Worm (Caenorhabditis elegans) whole organism, L1 larva: Measurements from ENCODE around the gene cgh-1.

ENCODE experiments used
- C04F5.9 ChIP-seq: sonication (generic microtip); optimal IDR thresholded peaks from 2 replicates; lab custom pipeline; 2016; ENCODE audit warnings: missing genetic modification characterization, missing compliant biosample characterization
- Y116A8C.19 ChIP-seq: sonication (generic microtip); optimal IDR thresholded peaks from 2 replicates; lab custom pipeline; 2016; ENCODE audit warnings: missing compliant biosample characterization, missing genetic modification characterization, borderline replicate concordance
- aly-2 ChIP-seq: fragments of 150-350 bp; optimal IDR thresholded peaks from 2 replicates; lab custom pipeline; 2014; ENCODE audit warnings: missing biosample characterization, missing genetic modification characterization
- ama-1 ChIP-seq: fragments of 150-350 bp; optimal IDR thresholded peaks from 2 replicates; lab custom pipeline; 2014
- blmp-1 ChIP-seq: fragments of 150-350 bp; optimal IDR thresholded peaks from 2 replicates; lab custom pipeline; 2014; ENCODE audit warnings: missing biosample characterization, missing genetic modification characterization
- ceh-63 ChIP-seq: fragments of 200-800 bp; sonication (Bioruptor generic); optimal IDR thresholded peaks from 2 replicates; lab custom pipeline; 2018; ENCODE audit warnings: mild to moderate bottlenecking, missing genetic modification characterization, missing compliant biosample characterization
- ceh-88 ChIP-seq: fragments of 200-800 bp; sonication (Bioruptor generic); IDR thresholded peaks from 2 replicates; pipeline ENCODE4 v1.3.6; 2022; ENCODE audit warnings: missing genetic modification characterization, missing compliant biosample characterization
- dsc-1 ChIP-seq: sonication (generic microtip); optimal IDR thresholded peaks from 2 replicates; lab custom pipeline; 2016; ENCODE audit warnings: mild to moderate bottlenecking, missing genetic modification characterization, missing compliant biosample characterization
- efl-1 ChIP-seq, 4 experiments: fragments of 150-350 bp; optimal IDR thresholded peaks in 3 of 4; peaks in 1 of 4; 1 replicate in 1 of 4; 2 replicates in 3 of 4; lab custom pipeline; 2014; ENCODE audit warnings: missing biosample characterization in 2 of 4, missing genetic modification characterization in 2 of 4, missing genetic modification reagents in 2 of 4
- efl-3 ChIP-seq: fragments of 200-800 bp; sonication (Bioruptor generic); optimal IDR thresholded peaks from 2 replicates; lab custom pipeline; 2018; ENCODE audit warnings: mild to moderate bottlenecking, missing genetic modification characterization, missing compliant biosample characterization
- egl-13 ChIP-seq: sonication (generic microtip); optimal IDR thresholded peaks from 2 replicates; lab custom pipeline; 2016; ENCODE audit warnings: missing genotype, missing genetic modification reagents, missing genetic modification characterization, missing compliant biosample characterization
- egl-27 ChIP-seq, 2 experiments: fragments of 150-350 bp in 1 of 2; sonication (generic microtip); optimal IDR thresholded peaks; 3 replicates each; lab custom pipeline; 2017 to 2018; ENCODE audit warnings: missing biosample characterization in 2 of 2, missing genetic modification characterization in 2 of 2, missing genetic modification reagents in 2 of 2
- elt-2 ChIP-seq: sonication (generic microtip); optimal IDR thresholded peaks from 2 replicates; lab custom pipeline; 2016; ENCODE audit warnings: missing genetic modification characterization, mild to moderate bottlenecking, inconsistent platforms, missing compliant biosample characterization, missing genetic modification reagents
- elt-3 ChIP-seq, 6 experiments: fragments of 150-350 bp in 1 of 6; sonication (generic microtip); optimal IDR thresholded peaks; 2 replicates each; lab custom pipeline; 2017 to 2018; ENCODE audit warnings: missing biosample characterization in 6 of 6, missing genetic modification characterization in 6 of 6, inconsistent platforms in 1 of 6
- fkh-10 ChIP-seq: sonication (generic microtip); optimal IDR thresholded peaks from 2 replicates; lab custom pipeline; 2017; ENCODE audit warnings: missing biosample characterization, missing genetic modification reagents, missing genetic modification characterization
- fos-1 ChIP-seq: fragments of 150-350 bp; optimal IDR thresholded peaks from 2 replicates; lab custom pipeline; 2014; ENCODE audit warnings: missing biosample characterization, missing genetic modification characterization
- grh-1 ChIP-seq: fragments of 200-800 bp; sonication (Bioruptor generic); IDR thresholded peaks from 2 replicates; pipeline ENCODE4 v1.3.6; 2022; ENCODE audit warnings: missing genetic modification reagents, missing genetic modification characterization, missing compliant biosample characterization
- hpl-2 ChIP-seq: fragments of 150-350 bp; optimal IDR thresholded peaks from 2 replicates; lab custom pipeline; 2014; ENCODE audit warnings: missing biosample characterization, missing genetic modification reagents, missing genetic modification characterization
- isw-1 ChIP-seq: fragments of 200-800 bp; sonication (Bioruptor generic); IDR thresholded peaks from 2 replicates; pipeline ENCODE4 v1.3.6; 2022; ENCODE audit warnings: missing genetic modification characterization, missing compliant biosample characterization
- jun-1 ChIP-seq: fragments of 150-350 bp; optimal IDR thresholded peaks from 2 replicates; lab custom pipeline; 2014; ENCODE audit warnings: missing biosample characterization, missing genetic modification reagents, missing genetic modification characterization
- lin-13 ChIP-seq: fragments of 150-350 bp; optimal IDR thresholded peaks from 2 replicates; lab custom pipeline; 2014; ENCODE audit warnings: missing biosample characterization, missing genetic modification reagents, missing genetic modification characterization
- lin-14 ChIP-seq: fragments of 200-800 bp; sonication (Bioruptor generic); optimal IDR thresholded peaks from 2 replicates; lab custom pipeline; 2018; ENCODE audit warnings: mild to moderate bottlenecking, missing genetic modification characterization, moderate library complexity, missing compliant biosample characterization
- lin-39 ChIP-seq: fragments of 150-350 bp; optimal IDR thresholded peaks from 2 replicates; lab custom pipeline; 2014; ENCODE audit warnings: missing biosample characterization, missing genetic modification reagents, missing genetic modification characterization
- lsy-2 ChIP-seq, 2 experiments: fragments of 150-350 bp; optimal IDR thresholded peaks; 2 replicates each; lab custom pipeline; 2014; ENCODE audit warnings: missing biosample characterization in 2 of 2, missing genetic modification characterization in 2 of 2
- mef-2 ChIP-seq: fragments of 150-350 bp; optimal IDR thresholded peaks from 2 replicates; lab custom pipeline; 2014; ENCODE audit warnings: missing biosample characterization, missing genetic modification characterization
- mep-1 ChIP-seq: fragments of 150-350 bp; optimal IDR thresholded peaks from 2 replicates; lab custom pipeline; 2014; ENCODE audit warnings: missing biosample characterization, missing genetic modification characterization
- nhr-12 ChIP-seq: sonication (generic microtip); optimal IDR thresholded peaks from 2 replicates; lab custom pipeline; 2017; ENCODE audit warnings: missing biosample characterization, missing genetic modification characterization
- nhr-19 ChIP-seq: fragments of 200-800 bp; sonication (Bioruptor generic); conservative IDR thresholded peaks from 2 replicates; pipeline ENCODE4 v1.3.6; 2022; ENCODE audit warnings: missing genetic modification characterization, missing compliant biosample characterization
- nhr-20 ChIP-seq: sonication (generic microtip); optimal IDR thresholded peaks from 2 replicates; lab custom pipeline; 2016; ENCODE audit warnings: mild to moderate bottlenecking, missing genetic modification characterization, missing compliant biosample characterization
- nhr-47 ChIP-seq: sonication (generic microtip); optimal IDR thresholded peaks from 2 replicates; lab custom pipeline; 2016; ENCODE audit warnings: mild to moderate bottlenecking, missing genetic modification characterization, moderate library complexity, missing compliant biosample characterization
- nhr-71 ChIP-seq: sonication (generic microtip); optimal IDR thresholded peaks from 2 replicates; lab custom pipeline; 2016; ENCODE audit warnings: mild to moderate bottlenecking, missing genetic modification characterization, moderate library complexity, missing compliant biosample characterization
- nhr-76 ChIP-seq: sonication (generic microtip); optimal IDR thresholded peaks from 2 replicates; lab custom pipeline; 2017; ENCODE audit warnings: missing biosample characterization, missing genetic modification characterization
- nhr-77 ChIP-seq: fragments of 150-350 bp; optimal IDR thresholded peaks from 2 replicates; lab custom pipeline; 2014; ENCODE audit warnings: missing biosample characterization, missing genetic modification characterization
- nhr-84 ChIP-seq: sonication (generic microtip); optimal IDR thresholded peaks from 2 replicates; lab custom pipeline; 2017; ENCODE audit warnings: missing biosample characterization, missing genetic modification characterization
- nhr-85 ChIP-seq: sonication (generic microtip); peaks from one replicate; lab custom pipeline; 2016; ENCODE audit warnings: missing genetic modification characterization, inconsistent platforms, missing compliant biosample characterization
- nhr-90 ChIP-seq: sonication (generic microtip); optimal IDR thresholded peaks from 2 replicates; lab custom pipeline; 2016; ENCODE audit warnings: mild to moderate bottlenecking, missing genetic modification characterization, missing compliant biosample characterization; ENCODE audit not compliant: poor library complexity
- pag-3 ChIP-seq: sonication (generic microtip); optimal IDR thresholded peaks from 2 replicates; lab custom pipeline; 2017; ENCODE audit warnings: missing genetic modification characterization, mild to moderate bottlenecking, missing compliant biosample characterization, antibody characterized with exemption, borderline replicate concordance; ENCODE audit not compliant: insufficient read depth
- pax-3 ChIP-seq: fragments of 200-800 bp; sonication (Bioruptor generic); optimal IDR thresholded peaks from 2 replicates; lab custom pipeline; 2018; ENCODE audit warnings: mild to moderate bottlenecking, missing genetic modification characterization, moderate library complexity, missing compliant biosample characterization
- pqm-1 ChIP-seq: sonication (generic microtip); optimal IDR thresholded peaks from 3 replicates; lab custom pipeline; 2017; ENCODE audit warnings: missing biosample characterization, missing genetic modification characterization
- rnt-1 ChIP-seq: sonication (generic microtip); optimal IDR thresholded peaks from 2 replicates; lab custom pipeline; 2016; ENCODE audit warnings: mild to moderate bottlenecking, missing genetic modification characterization, moderate library complexity, missing compliant biosample characterization
- snu-23 ChIP-seq: sonication (generic microtip); optimal IDR thresholded peaks from 2 replicates; lab custom pipeline; 2016; ENCODE audit warnings: missing genetic modification characterization, missing compliant biosample characterization
- sox-4 ChIP-seq: sonication (generic microtip); optimal IDR thresholded peaks from 2 replicates; lab custom pipeline; 2016; ENCODE audit warnings: missing genetic modification characterization, missing compliant biosample characterization
- tbx-2 ChIP-seq: sonication (generic microtip); optimal IDR thresholded peaks from 2 replicates; lab custom pipeline; 2016; ENCODE audit warnings: missing genetic modification characterization, missing compliant biosample characterization
- tlp-1 ChIP-seq: fragments of 150-350 bp; optimal IDR thresholded peaks from 2 replicates; lab custom pipeline; 2014; ENCODE audit warnings: missing biosample characterization, missing genetic modification characterization
- unc-130 ChIP-seq: fragments of 150-350 bp; optimal IDR thresholded peaks from 2 replicates; lab custom pipeline; 2017; ENCODE audit warnings: missing biosample characterization, missing genetic modification characterization, inconsistent platforms
- unc-62 ChIP-seq: fragments of 150-350 bp; optimal IDR thresholded peaks from 2 replicates; lab custom pipeline; 2014; ENCODE audit warnings: missing biosample characterization, missing genetic modification reagents, missing genetic modification characterization
- unc-86 ChIP-seq: sonication (generic microtip); optimal IDR thresholded peaks from 2 replicates; lab custom pipeline; 2016; ENCODE audit warnings: missing genetic modification characterization, missing compliant biosample characterization
- xbp-1 ChIP-seq: sonication (generic microtip); optimal IDR thresholded peaks from 2 replicates; lab custom pipeline; 2016; ENCODE audit warnings: missing genetic modification characterization, missing compliant biosample characterization

Gene cgh-1

DNA sequence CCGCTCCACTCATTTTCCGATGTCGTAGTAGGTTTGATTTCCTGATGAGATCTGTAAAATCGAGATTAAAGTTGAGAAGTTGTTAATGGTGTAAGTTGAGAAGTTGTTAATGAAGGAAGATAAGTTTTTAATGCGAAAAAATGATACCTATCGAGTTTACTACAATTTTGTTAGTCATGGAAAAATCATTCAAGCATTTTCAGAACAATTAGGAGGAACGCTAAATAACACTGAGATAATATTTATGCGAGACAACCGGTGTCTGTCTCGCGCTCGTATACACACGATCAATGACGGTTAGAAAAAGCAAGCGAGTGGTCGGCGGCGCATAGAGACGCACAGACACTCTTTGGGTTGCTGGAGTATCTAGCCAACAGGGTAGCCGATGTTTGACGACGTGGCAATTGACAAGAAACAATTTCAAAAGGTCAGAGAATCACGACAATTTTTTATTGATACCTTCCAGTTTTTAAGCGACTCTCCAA lies at the start of gene cgh-1:
Gene cgh-1 (minus strand): TSS at position 51 of the 485 bp plus-strand sequence.
- TF ChIP-seq pqm-1 (tag; lab: Kevin White, UChicago) (no peak), blmp-1 (tag; lab: Kevin White, UChicago) (peak; percentile 3)

DNA sequence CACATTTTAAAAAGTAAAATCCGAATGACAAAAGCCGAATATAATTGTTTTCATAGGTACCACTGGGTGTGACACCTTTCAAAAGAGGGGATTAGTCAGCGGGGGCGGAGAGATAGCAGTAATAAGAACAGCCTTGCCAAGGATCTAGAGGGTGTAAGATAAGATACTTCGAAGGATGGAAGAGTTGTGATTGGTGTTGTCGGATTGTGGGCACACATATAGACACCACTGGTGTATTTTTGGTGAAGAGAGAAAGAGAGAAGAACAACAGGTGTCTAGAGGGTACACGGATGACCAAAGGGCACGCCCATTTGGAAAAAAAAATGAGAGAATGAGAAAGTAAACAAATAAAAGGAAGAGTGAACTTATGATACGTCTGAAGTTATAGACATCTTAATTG lies 47.6 kb upstream of the cgh-1 start:
- peak; percentile 6 for TF ChIP-seq nhr-71
- peak; percentile 3 for TF ChIP-seq snu-23 (GFP tag; lab: Kevin White, UChicago)
- peak in 1 of 2 experiments; percentile 15 for TF ChIP-seq lsy-2 (tag; optimal IDR thresholded peaks at IDR 0.05; lab: Kevin White, UChicago)
- TF ChIP-seq lin-14: peak; percentile 32
- peak; percentile 47 for TF ChIP-seq rnt-1
- no peak for TF ChIP-seq unc-62

DNA sequence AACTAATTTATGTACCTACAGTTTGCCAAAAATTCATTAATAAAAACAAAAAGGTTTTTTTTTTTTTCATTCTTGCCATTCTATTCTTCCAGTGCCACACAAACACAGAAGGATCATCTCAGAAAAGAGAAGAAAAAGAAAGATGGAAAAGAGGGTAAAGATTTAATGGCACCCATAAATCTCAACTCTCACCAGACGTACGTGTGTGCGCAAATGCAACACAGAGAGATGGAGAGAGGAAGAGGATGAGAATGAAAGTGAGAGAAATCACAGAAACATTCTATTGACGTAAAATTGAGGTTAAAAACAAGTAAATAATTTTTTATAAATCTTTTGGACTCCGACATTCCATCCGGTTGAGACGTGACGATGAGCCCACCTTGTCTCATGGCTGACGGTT lies 46.6 kb upstream of the cgh-1 start:
- TF ChIP-seq fos-1 (tag; lab: Kevin White, UChicago): no peak
- no peak for TF ChIP-seq lin-39 (tag; lab: Kevin White, UChicago)
- TF ChIP-seq lin-14: peak; percentile 64
- no peak for TF ChIP-seq sox-4 (tag; lab: Kevin White, UChicago)
- no peak for TF ChIP-seq tbx-2 (tag; lab: Kevin White, UChicago)
- TF ChIP-seq dsc-1 (tag; lab: Kevin White, UChicago): peak; percentile 16
- TF ChIP-seq lsy-2 (tag; optimal IDR thresholded peaks at IDR 0.05; lab: Kevin White, UChicago): peak; percentile 42 to 45
- TF ChIP-seq nhr-47: no peak
- TF ChIP-seq pax-3: no peak
- no peak for TF ChIP-seq elt-2
- TF ChIP-seq pag-3: peak; percentile 83
- no peak for TF ChIP-seq grh-1 (GFP tag; lab: Robert Waterston, UW)
- TF ChIP-seq pqm-1 (tag; lab: Kevin White, UChicago): no peak
- peak; percentile 35 for TF ChIP-seq mep-1 (tag; lab: Kevin White, UChicago)
- TF ChIP-seq aly-2 (tag; lab: Kevin White, UChicago): no peak
- TF ChIP-seq Y116A8C.19 (tag; lab: Kevin White, UChicago): no peak
- no peak for TF ChIP-seq nhr-12 (tag; lab: Kevin White, UChicago)
- TF ChIP-seq ceh-63 (GFP tag; lab: Kevin White, UChicago): no peak
- no peak for TF ChIP-seq lin-13 (GFP tag; lab: Kevin White, UChicago)
- no peak for TF ChIP-seq egl-13 (tag; lab: Kevin White, UChicago)
- no peak for TF ChIP-seq nhr-19 (GFP tag; lab: Robert Waterston, UW)
- TF ChIP-seq isw-1 (GFP tag; lab: Robert Waterston, UW): no peak
- no peak for TF ChIP-seq efl-3 (GFP tag; lab: Kevin White, UChicago)
- no peak for TF ChIP-seq elt-3 (tag; optimal IDR thresholded peaks at IDR 0.05; lab: Kevin White, UChicago)
- TF ChIP-seq unc-130 (tag; lab: Kevin White, UChicago): peak; percentile 25
- no peak for TF ChIP-seq mef-2 (tag; lab: Kevin White, UChicago)
- TF ChIP-seq nhr-85 (tag; lab: Kevin White, UChicago): peak; percentile 76
- no peak for TF ChIP-seq ceh-88 (GFP tag; lab: Robert Waterston, UW)
- TF ChIP-seq ama-1 (lab: Kevin White, UChicago): no peak
- TF ChIP-seq efl-1 (optimal IDR thresholded peaks at IDR 0.05; lab: Kevin White, UChicago): peak in 1 of 2 experiments; percentile 23
- peak in 1 of 2 experiments; percentile 70 for TF ChIP-seq efl-1 (GFP tag; optimal IDR thresholded peaks at IDR 0.05 in 1 of 2; lab: Kevin White, UChicago)
- no peak for TF ChIP-seq tlp-1 (tag; lab: Kevin White, UChicago)
- no peak for TF ChIP-seq hpl-2 (GFP tag; lab: Kevin White, UChicago)
- no peak for TF ChIP-seq C04F5.9 (tag; lab: Kevin White, UChicago)
- no peak for TF ChIP-seq unc-62
- TF ChIP-seq jun-1 (tag; lab: Kevin White, UChicago): no peak
- TF ChIP-seq nhr-71: peak; percentile 48
- no peak for TF ChIP-seq nhr-84 (tag; lab: Kevin White, UChicago)
- TF ChIP-seq egl-27 (tag; optimal IDR thresholded peaks at IDR 0.05; lab: Kevin White, UChicago): no peak
- TF ChIP-seq unc-86 (tag; lab: Kevin White, UChicago): no peak
- TF ChIP-seq xbp-1 (tag; lab: Kevin White, UChicago): no peak
- no peak for TF ChIP-seq nhr-76 (tag; lab: Kevin White, UChicago)
- no peak for TF ChIP-seq nhr-77 (tag; lab: Kevin White, UChicago)
- TF ChIP-seq snu-23 (GFP tag; lab: Kevin White, UChicago): peak; percentile 24
- TF ChIP-seq nhr-90: no peak
- peak; percentile 88 for TF ChIP-seq blmp-1 (tag; lab: Kevin White, UChicago)
- TF ChIP-seq nhr-20 (tag; lab: Kevin White, UChicago): peak; percentile 14
- no peak for TF ChIP-seq fkh-10 (GFP tag; lab: Kevin White, UChicago)
